Worm (Caenorhabditis elegans): Measurements from ENCODE around the gene her-1.

- TF ChIP-seq sem-2 (GFP tag; optimal IDR thresholded peaks at IDR 0.05) (no peak), ztf-11 (tag; optimal IDR thresholded peaks at IDR 0.05) (no peak), tbx-8 (GFP tag; optimal IDR thresholded peaks at IDR 0.05) (no peak), elt-3 (tag; optimal IDR thresholded peaks at IDR 0.05) (no peak), nhr-76 (tag; optimal IDR thresholded peaks at IDR 0.05) (no peak), nhr-28 (tag; optimal IDR thresholded peaks at IDR 0.05) (no peak), nhr-237 (tag; optimal IDR thresholded peaks at IDR 0.05) (no peak), sptf-1 (tag; optimal IDR thresholded peaks at IDR 0.05) (no peak), mls-2 (tag; optimal IDR thresholded peaks at IDR 0.05) (no peak), bed-3 (GFP tag; optimal IDR thresholded peaks at IDR 0.05) (no peak), unc-120 (tag; optimal IDR thresholded peaks at IDR 0.05; ENCODE audit: poor library complexity, severe bottlenecking) (no peak), snpc-4 (tag; optimal IDR thresholded peaks at IDR 0.05) (no peak), elt-1 (tag; optimal IDR thresholded peaks at IDR 0.05; ENCODE audit: borderline replicate concordance, insufficient read depth) (no peak)
These were observed 17.6 kb upstream of the her-1 start, which contains the start of gene ZK287.9 for ce11 chrV:9679166-9679565.

Data from whole organism, mixed stage, embryonic.